Fruit fly (Drosophila melanogaster) whole organism, prepupa: ENCODE measurements around the gene Ugt36D1.

ENCODE experiments used
- CG10669 ChIP-seq: fragments of 200-800 bp; sonication (Bioruptor generic); optimal IDR thresholded peaks from 3 replicates; lab custom pipeline; 2018; ENCODE audit warnings: missing biosample characterization, mild to moderate bottlenecking, missing genetic modification characterization, moderate library complexity
- CG11294 ChIP-seq: fragments of 200-800 bp; sonication (Bioruptor generic); IDR thresholded peaks from 2 replicates; pipeline ENCODE4 v1.3.6; 2022; ENCODE audit warnings: missing biosample characterization, missing genetic modification characterization
- CG11762 ChIP-seq: fragments of 200-800 bp; sonication (Bioruptor generic); optimal IDR thresholded peaks from 3 replicates; lab custom pipeline; 2016; ENCODE audit warnings: missing biosample characterization, missing genetic modification characterization; ENCODE audit not compliant: insufficient read depth
- CG1621 ChIP-seq: fragments of 200-800 bp; sonication (Bioruptor generic); optimal IDR thresholded peaks from 3 replicates; lab custom pipeline; 2018; ENCODE audit warnings: missing biosample characterization, mild to moderate bottlenecking, missing genetic modification characterization
- CG16779 ChIP-seq: fragments of 200-800 bp; sonication (Bioruptor generic); optimal IDR thresholded peaks from 3 replicates; lab custom pipeline; 2017; ENCODE audit warnings: missing biosample characterization, mild to moderate bottlenecking, missing genetic modification characterization
- CG3032 ChIP-seq: fragments of 200-800 bp; optimal IDR thresholded peaks from 2 replicates; lab custom pipeline; 2019; ENCODE audit warnings: missing biosample characterization, mild to moderate bottlenecking, missing genetic modification characterization, moderate library complexity
- CG31627 ChIP-seq: fragments of 200-800 bp; sonication (Bioruptor generic); optimal IDR thresholded peaks from 3 replicates; lab custom pipeline; 2016; ENCODE audit warnings: missing biosample characterization, missing genetic modification characterization
- CG32006 ChIP-seq: fragments of 200-800 bp; sonication (Bioruptor generic); optimal IDR thresholded peaks from 3 replicates; lab custom pipeline; 2017; ENCODE audit warnings: missing biosample characterization, mild to moderate bottlenecking, missing genetic modification characterization
- CG34406 ChIP-seq: fragments of 200-800 bp; sonication (Bioruptor generic); optimal IDR thresholded peaks from 3 replicates; lab custom pipeline; 2016; ENCODE audit warnings: missing biosample characterization, missing genetic modification characterization
- CG6163 ChIP-seq: fragments of 200-800 bp; sonication (Bioruptor generic); IDR thresholded peaks from 3 replicates; pipeline ENCODE4 v1.3.6; 2022; ENCODE audit warnings: missing biosample characterization, missing genetic modification characterization
- CG6792 ChIP-seq: fragments of 200-800 bp; sonication (Bioruptor generic); optimal IDR thresholded peaks from 3 replicates; lab custom pipeline; 2016; ENCODE audit warnings: missing biosample characterization, missing genetic modification characterization
- CG8119 ChIP-seq: fragments of 200-800 bp; sonication (Bioruptor generic); IDR thresholded peaks from 3 replicates; pipeline ENCODE4 v1.3.6; 2022; ENCODE audit warnings: missing biosample characterization, missing genetic modification characterization
- CG8319 ChIP-seq: fragments of 200-800 bp; sonication (Bioruptor generic); optimal IDR thresholded peaks from 3 replicates; lab custom pipeline; 2016; ENCODE audit warnings: missing biosample characterization, missing genetic modification characterization
- CG8632 ChIP-seq: fragments of 200-800 bp; sonication (Bioruptor generic); optimal IDR thresholded peaks from 3 replicates; lab custom pipeline; 2016; ENCODE audit warnings: missing biosample characterization, missing genetic modification characterization
- CG9139 ChIP-seq: fragments of 200-800 bp; sonication (Bioruptor generic); optimal IDR thresholded peaks from 3 replicates; lab custom pipeline; 2017; ENCODE audit warnings: missing biosample characterization, mild to moderate bottlenecking, missing genetic modification characterization
- Eip78C ChIP-seq: fragments of 200-800 bp; sonication (Bioruptor generic); peaks from one replicate; lab custom pipeline; 2016; ENCODE audit warnings: missing biosample characterization, missing genetic modification characterization
- Gug ChIP-seq: fragments of 200-800 bp; sonication (Bioruptor generic); IDR thresholded peaks from 2 replicates; pipeline ENCODE4 v1.3.6; 2022; ENCODE audit warnings: missing biosample characterization, missing genetic modification characterization
- Hr39 ChIP-seq: fragments of 200-800 bp; sonication (Bioruptor generic); optimal IDR thresholded peaks from 2 replicates; lab custom pipeline; 2016; ENCODE audit warnings: missing biosample characterization, missing genetic modification characterization
- Lpt ChIP-seq: fragments of 200-800 bp; sonication (Bioruptor generic); optimal IDR thresholded peaks from 3 replicates; lab custom pipeline; 2016; ENCODE audit warnings: missing biosample characterization, missing genetic modification characterization
- OdsH ChIP-seq: fragments of 200-800 bp; sonication (Bioruptor generic); optimal IDR thresholded peaks from 3 replicates; lab custom pipeline; 2016; ENCODE audit warnings: missing biosample characterization, missing genetic modification characterization
- Smox ChIP-seq: fragments of 200-800 bp; sonication (Bioruptor generic); optimal IDR thresholded peaks from 3 replicates; lab custom pipeline; 2016; ENCODE audit warnings: missing biosample characterization, missing genetic modification characterization
- Sox102F ChIP-seq: fragments of 200-800 bp; sonication (Bioruptor generic); optimal IDR thresholded peaks from 2 replicates; lab custom pipeline; 2016; ENCODE audit warnings: missing biosample characterization, mild to moderate bottlenecking, missing genetic modification characterization
- Sox14 ChIP-seq: fragments of 200-800 bp; sonication (Bioruptor generic); optimal IDR thresholded peaks from 3 replicates; lab custom pipeline; 2016; ENCODE audit warnings: missing biosample characterization, missing genetic modification characterization
- achi ChIP-seq: fragments of 200-800 bp; sonication (Bioruptor generic); optimal IDR thresholded peaks from 3 replicates; lab custom pipeline; 2016; ENCODE audit warnings: missing biosample characterization, missing genetic modification characterization
- cyc ChIP-seq: fragments of 200-800 bp; sonication (Bioruptor generic); optimal IDR thresholded peaks from 3 replicates; lab custom pipeline; 2016; ENCODE audit warnings: missing biosample characterization, missing genetic modification characterization
- dac ChIP-seq: fragments of 200-800 bp; sonication (Bioruptor generic); optimal IDR thresholded peaks from 2 replicates; lab custom pipeline; 2017; ENCODE audit warnings: missing biosample characterization, mild to moderate bottlenecking, missing genetic modification characterization
- dsx ChIP-seq: fragments of 200-800 bp; optimal IDR thresholded peaks from 3 replicates; lab custom pipeline; 2019; ENCODE audit warnings: missing biosample characterization, mild to moderate bottlenecking, missing genetic modification characterization, moderate library complexity; ENCODE audit not compliant: poor library complexity, severe bottlenecking
- esn ChIP-seq: fragments of 200-800 bp; sonication (Bioruptor generic); optimal IDR thresholded peaks from 2 replicates; lab custom pipeline; 2016; ENCODE audit warnings: missing biosample characterization, mild to moderate bottlenecking, missing genetic modification characterization, moderate library complexity
- fd59A ChIP-seq: fragments of 200-800 bp; sonication (Bioruptor generic); optimal IDR thresholded peaks from 2 replicates; lab custom pipeline; 2017; ENCODE audit warnings: missing biosample characterization, mild to moderate bottlenecking, missing genetic modification characterization, missing genetic modification reagents
- fd85E ChIP-seq: fragments of 200-800 bp; sonication (Bioruptor generic); optimal IDR thresholded peaks from 3 replicates; lab custom pipeline; 2016; ENCODE audit warnings: missing biosample characterization, missing genetic modification characterization
- fkh ChIP-seq: fragments of 200-800 bp; sonication (Bioruptor generic); optimal IDR thresholded peaks from 3 replicates; lab custom pipeline; 2017; ENCODE audit warnings: missing biosample characterization, mild to moderate bottlenecking, missing genetic modification characterization, moderate library complexity
- net ChIP-seq: fragments of 200-800 bp; sonication (Bioruptor generic); optimal IDR thresholded peaks from 3 replicates; lab custom pipeline; 2016; ENCODE audit warnings: missing biosample characterization, missing genetic modification characterization
- pdm3 ChIP-seq: fragments of 200-800 bp; sonication (Bioruptor generic); optimal IDR thresholded peaks from 3 replicates; lab custom pipeline; 2016; ENCODE audit warnings: missing biosample characterization, missing genetic modification characterization
- salr ChIP-seq, 2 experiments: fragments of 200-800 bp; sonication (Bioruptor generic); optimal IDR thresholded peaks; 3 replicates each; lab custom pipeline; 2016 to 2018; ENCODE audit warnings: missing biosample characterization in 2 of 2, missing genetic modification characterization in 2 of 2, mild to moderate bottlenecking in 1 of 2
- spab ChIP-seq: fragments of 200-800 bp; sonication (Bioruptor generic); optimal IDR thresholded peaks from 2 replicates; lab custom pipeline; 2017; ENCODE audit warnings: missing biosample characterization, mild to moderate bottlenecking, missing genetic modification characterization, missing genetic modification reagents
- ss ChIP-seq, 2 experiments: fragments of 200-800 bp; sonication (Bioruptor generic); optimal IDR thresholded peaks; 2 replicates in 1 of 2; 3 replicates in 1 of 2; lab custom pipeline; 2017 to 2018; ENCODE audit warnings: mild to moderate bottlenecking in 2 of 2, missing biosample characterization in 2 of 2, missing genetic modification characterization in 2 of 2, moderate library complexity in 1 of 2
- topi ChIP-seq: fragments of 200-800 bp; sonication (Bioruptor generic); optimal IDR thresholded peaks from 3 replicates; lab custom pipeline; 2016; ENCODE audit warnings: missing biosample characterization, missing genetic modification characterization
- vri ChIP-seq: fragments of 200-800 bp; sonication (Bioruptor generic); optimal IDR thresholded peaks from 3 replicates; lab custom pipeline; 2016; ENCODE audit warnings: missing biosample characterization, mild to moderate bottlenecking, missing genetic modification characterization

The Ugt36D1 gene

dm6 chr2L:18857635-18858059, 34.3 kb downstream of the Ugt36D1 start (continued):
- peak; percentile 93 for TF ChIP-seq CG11294 (GFP tag; lab: Robert Waterston, UW)
- TF ChIP-seq pdm3 (GFP tag; lab: Kevin White, UChicago) = peak; percentile 98
- TF ChIP-seq Eip78C (GFP tag; lab: Kevin White, UChicago) = peak; percentile 98
- peak; percentile 84 for TF ChIP-seq spab (GFP tag; lab: Kevin White, UChicago)
- TF ChIP-seq fd85E (GFP tag; lab: Kevin White, UChicago) = peak; percentile 66
- peak; percentile 98 for TF ChIP-seq cyc (GFP tag; lab: Kevin White, UChicago)
- TF ChIP-seq CG8632 = peak; percentile 96
- TF ChIP-seq dac = peak; percentile 93
- peak; percentile 93 for TF ChIP-seq Lpt (GFP tag; lab: Kevin White, UChicago)
- TF ChIP-seq esn = peak; percentile 97
- TF ChIP-seq CG3032 (tag; lab: Kevin White, UChicago) = peak; percentile 96
- TF ChIP-seq CG9139 (GFP tag; lab: Kevin White, UChicago) = peak; percentile 92

dm6 chr2L:18858661-18859532, 35.5 kb downstream of the Ugt36D1 start, which contains the start of the genes CG10602 and mRpL13:
CG10602 (minus strand) TSS chr2L:18859248.
mRpL13 (minus strand) TSS chr2L:18859248.
- peak; percentile 3 for TF ChIP-seq Eip78C (GFP tag; lab: Kevin White, UChicago)
- no peak for TF ChIP-seq CG32006 (GFP tag; lab: Kevin White, UChicago)
- peak; percentile 46 for TF ChIP-seq vri

- TF ChIP-seq CG6163 (no peak), Sox102F (no peak), topi (GFP tag; lab: Kevin White, UChicago) (no peak), CG31627 (GFP tag; lab: Kevin White, UChicago) (no peak)
These were observed 37.6 kb downstream of the Ugt36D1 start for dm6 chr2L:18860920-18861319.

- TF ChIP-seq CG6163 (0 out of 3 replicates have a peak, but pooled peaks have one; percentile 6), achi (GFP tag; lab: Kevin White, UChicago) (no peak), fkh (GFP tag; lab: Kevin White, UChicago) (peak; percentile 72)
These were observed 40.7 kb downstream of the Ugt36D1 start for dm6 chr2L:18864093-18864492.

dm6 chr2L:18864981-18865380, 41.6 kb downstream of the Ugt36D1 start:
- peak; percentile 50 for TF ChIP-seq fkh (GFP tag; lab: Kevin White, UChicago)
- TF ChIP-seq CG11762 (GFP tag; lab: Kevin White, UChicago) = no peak

- TF ChIP-seq CG9139 (GFP tag; lab: Kevin White, UChicago) (no peak), esn (no peak), fd59A (GFP tag; lab: Kevin White, UChicago) (peak; percentile 42), CG11762 (GFP tag; lab: Kevin White, UChicago) (no peak), CG8319 (GFP tag; lab: Kevin White, UChicago) (no peak), CG34406 (peak; percentile 52), CG1621 (tag; lab: Kevin White, UChicago) (peak; percentile 41), Hr39 (no peak), ss (GFP tag; optimal IDR thresholded peaks at IDR 0.05; lab: Kevin White, UChicago) (peak; percentile 45 to 58), CG8632 (no peak), OdsH (peak; percentile 34), CG6792 (GFP tag; lab: Kevin White, UChicago) (no peak), dsx (GFP tag; lab: Kevin White, UChicago) (peak; percentile 12), CG6163 (peak; percentile 51; the same call in 1 of the 3 replicates), Gug (GFP tag; lab: Robert Waterston, UW) (no peak), net (GFP tag; lab: Kevin White, UChicago) (peak; percentile 62), CG8119 (GFP tag; lab: Robert Waterston, UW) (0 out of 3 replicates have a peak, but pooled peaks have one; percentile 14), Sox14 (no peak), Lpt (GFP tag; lab: Kevin White, UChicago) (no peak), achi (GFP tag; lab: Kevin White, UChicago) (peak; percentile 62), Smox (GFP tag; lab: Kevin White, UChicago) (no peak), salr (GFP tag; optimal IDR thresholded peaks at IDR 0.05; lab: Kevin White, UChicago) (peak; percentile 32 to 51), CG16779 (tag; lab: Kevin White, UChicago) (no peak), CG10669 (GFP tag; lab: Kevin White, UChicago) (no peak)
These were observed 43.2 kb downstream of the Ugt36D1 start for dm6 chr2L:18866582-18866981.
